Fruit fly (Drosophila melanogaster) whole organism, embryonic: ENCODE measurements around the gene Nopp140.

Source experiments
- CG10209 ChIP-seq: fragments of 200-800 bp; sonication (Bioruptor generic); optimal IDR thresholded peaks from 3 replicates; lab custom pipeline; 2017; ENCODE audit warnings: missing biosample characterization, mild to moderate bottlenecking, missing genetic modification characterization, missing genetic modification reagents
- CG10267 ChIP-seq: fragments of 200-800 bp; sonication (Bioruptor generic); optimal IDR thresholded peaks from 2 replicates; lab custom pipeline; 2018; ENCODE audit warnings: missing biosample characterization, mild to moderate bottlenecking, missing genetic modification characterization, moderate library complexity
- CG11085 ChIP-seq: fragments of 200-800 bp; sonication (Bioruptor generic); IDR thresholded peaks from 2 replicates; pipeline ENCODE4 v1.3.6; 2022; ENCODE audit warnings: missing biosample characterization, missing genetic modification characterization
- CG11398 ChIP-seq: fragments of 200-800 bp; sonication (Bioruptor generic); optimal IDR thresholded peaks from 2 replicates; lab custom pipeline; 2016; ENCODE audit warnings: missing biosample characterization, missing genetic modification characterization
- CG12104 ChIP-seq: fragments of 200-800 bp; sonication (Bioruptor generic); optimal IDR thresholded peaks from 3 replicates; lab custom pipeline; 2016; ENCODE audit warnings: missing biosample characterization, missing genetic modification characterization
- CG13424 ChIP-seq: fragments of 200-800 bp; sonication (Bioruptor generic); optimal IDR thresholded peaks from 2 replicates; lab custom pipeline; 2019; ENCODE audit warnings: missing biosample characterization, mild to moderate bottlenecking, missing genetic modification characterization, moderate library complexity
- CG15011 ChIP-seq: fragments of 200-800 bp; sonication (Bioruptor generic); optimal IDR thresholded peaks from 3 replicates; lab custom pipeline; 2018; ENCODE audit warnings: missing biosample characterization, mild to moderate bottlenecking, missing genetic modification characterization
- CG1529 ChIP-seq: fragments of 200-800 bp; sonication (Bioruptor generic); optimal IDR thresholded peaks from 3 replicates; lab custom pipeline; 2018; ENCODE audit warnings: missing biosample characterization, missing genetic modification characterization
- CG1602 ChIP-seq: fragments of 200-800 bp; sonication (Bioruptor generic); optimal IDR thresholded peaks from 3 replicates; lab custom pipeline; 2016; ENCODE audit warnings: missing biosample characterization, missing genetic modification characterization
- CG17359 ChIP-seq: fragments of 200-800 bp; sonication (Bioruptor generic); optimal IDR thresholded peaks from 3 replicates; lab custom pipeline; 2018; ENCODE audit warnings: missing biosample characterization, mild to moderate bottlenecking, missing genetic modification characterization, moderate library complexity
- CG17829 ChIP-seq: fragments of 200-800 bp; optimal IDR thresholded peaks from 2 replicates; lab custom pipeline; 2019; ENCODE audit warnings: missing biosample characterization, mild to moderate bottlenecking, missing genetic modification characterization, moderate library complexity
- CG17912 ChIP-seq: fragments of 200-800 bp; sonication (Bioruptor generic); optimal IDR thresholded peaks from 2 replicates; lab custom pipeline; 2018; ENCODE audit warnings: missing biosample characterization, mild to moderate bottlenecking, missing genetic modification characterization
- CG30020 ChIP-seq: fragments of 200-800 bp; optimal IDR thresholded peaks from 2 replicates; lab custom pipeline; 2019; ENCODE audit warnings: missing biosample characterization, mild to moderate bottlenecking, missing genetic modification characterization, moderate library complexity
- CG32772 ChIP-seq: fragments of 200-800 bp; sonication (Bioruptor generic); IDR thresholded peaks from 2 replicates; pipeline ENCODE4 v1.3.6; 2022; ENCODE audit warnings: missing biosample characterization, missing genetic modification characterization
- CG3726 ChIP-seq: fragments of 200-800 bp; sonication (Bioruptor generic); IDR thresholded peaks from 3 replicates; pipeline ENCODE4, ENCODE4 v1.3.6; 2022; ENCODE audit warnings: missing biosample characterization, missing genetic modification characterization
- CG4328 ChIP-seq: fragments of 200-800 bp; sonication (Bioruptor generic); optimal IDR thresholded peaks from 3 replicates; lab custom pipeline; 2017; ENCODE audit warnings: missing biosample characterization, missing genetic modification reagents, missing genetic modification characterization
- CG5245 ChIP-seq: fragments of 200-800 bp; sonication (Bioruptor generic); optimal IDR thresholded peaks from 3 replicates; lab custom pipeline; 2016; ENCODE audit warnings: missing biosample characterization, missing genetic modification characterization
- CG6272 ChIP-seq: fragments of 200-800 bp; sonication (Bioruptor generic); IDR thresholded peaks from 2 replicates; pipeline ENCODE4 v1.3.6; 2022; ENCODE audit warnings: missing biosample characterization, missing genetic modification characterization
- CG7987 ChIP-seq: fragments of 200-800 bp; sonication (Bioruptor generic); optimal IDR thresholded peaks from 2 replicates; lab custom pipeline; 2018; ENCODE audit warnings: missing biosample characterization, mild to moderate bottlenecking, missing genetic modification characterization, moderate library complexity
- CHES-1-like ChIP-seq: fragments of 200-800 bp; sonication (Bioruptor generic); optimal IDR thresholded peaks from 2 replicates; lab custom pipeline; 2016; ENCODE audit warnings: missing biosample characterization, missing genetic modification characterization
- Camta ChIP-seq: fragments of 200-800 bp; sonication (Bioruptor generic); optimal IDR thresholded peaks from 2 replicates; lab custom pipeline; 2016; ENCODE audit warnings: missing biosample characterization, missing genetic modification characterization
- Dbx ChIP-seq: fragments of 200-800 bp; sonication (Bioruptor generic); IDR thresholded peaks from 3 replicates; pipeline ENCODE4 v1.3.6; 2022; ENCODE audit warnings: missing biosample characterization, missing genetic modification characterization
- Hmx ChIP-seq: fragments of 200-800 bp; sonication (Bioruptor generic); optimal IDR thresholded peaks from 2 replicates; lab custom pipeline; 2016; ENCODE audit warnings: missing biosample characterization, missing genetic modification characterization
- Hsf ChIP-seq: fragments of 200-800 bp; sonication (Bioruptor generic); optimal IDR thresholded peaks from 3 replicates; lab custom pipeline; 2016; ENCODE audit warnings: missing biosample characterization, missing genetic modification characterization
- Kr ChIP-seq: fragments of 200-800 bp; sonication (Bioruptor generic); optimal IDR thresholded peaks from 2 replicates; lab custom pipeline; 2017; ENCODE audit warnings: missing biosample characterization, mild to moderate bottlenecking, missing genetic modification characterization
- Max ChIP-seq: fragments of 200-800 bp; sonication (Bioruptor generic); optimal IDR thresholded peaks from 2 replicates; lab custom pipeline; 2016; ENCODE audit warnings: missing biosample characterization, mild to moderate bottlenecking, missing genetic modification characterization
- Meics ChIP-seq: fragments of 200-800 bp; sonication (Bioruptor generic); optimal IDR thresholded peaks from 2 replicates; lab custom pipeline; 2017; ENCODE audit warnings: missing biosample characterization, mild to moderate bottlenecking, missing genetic modification characterization
- Myb ChIP-seq: fragments of 200-800 bp; sonication (Bioruptor generic); optimal IDR thresholded peaks from 2 replicates; lab custom pipeline; 2016; ENCODE audit warnings: missing biosample characterization, missing genetic modification characterization
- Oaz ChIP-seq: fragments of 200-800 bp; sonication (Bioruptor generic); IDR thresholded peaks from 2 replicates; pipeline ENCODE4 v1.3.6; 2022; ENCODE audit warnings: missing biosample characterization, missing genetic modification characterization
- Side ChIP-seq: fragments of 200-800 bp; sonication (Bioruptor generic); optimal IDR thresholded peaks from 2 replicates; lab custom pipeline; 2016; ENCODE audit warnings: missing biosample characterization, missing genetic modification characterization
- Taf1 ChIP-seq: fragments of 200-800 bp; sonication (Bioruptor generic); IDR thresholded peaks from 2 replicates; pipeline ENCODE4 v1.3.6; 2022; ENCODE audit warnings: missing biosample characterization, missing genetic modification characterization
- Usf ChIP-seq: fragments of 200-800 bp; sonication (Bioruptor generic); optimal IDR thresholded peaks from 2 replicates; lab custom pipeline; 2017; ENCODE audit warnings: missing genotype, missing biosample characterization, missing genetic modification characterization
- ac ChIP-seq: fragments of 200-800 bp; sonication (Bioruptor generic); optimal IDR thresholded peaks from 3 replicates; lab custom pipeline; 2017; ENCODE audit warnings: missing biosample characterization, mild to moderate bottlenecking, missing genetic modification characterization
- aop ChIP-seq: fragments of 200-800 bp; sonication (Bioruptor generic); IDR thresholded peaks from 2 replicates; pipeline ENCODE4 v1.3.6; 2022; ENCODE audit warnings: missing biosample characterization, missing genetic modification characterization
- ara ChIP-seq: fragments of 200-800 bp; sonication (Bioruptor generic); IDR thresholded peaks from 2 replicates; pipeline ENCODE4 v1.3.6; 2022; ENCODE audit warnings: missing biosample characterization, missing genetic modification characterization
- cad ChIP-seq: fragments of >200 bp; optimal IDR thresholded peaks from 2 replicates; lab custom pipeline; 2017; ENCODE audit warnings: missing biosample characterization, missing genetic modification characterization
- cato ChIP-seq: fragments of 200-800 bp; sonication (Bioruptor generic); optimal IDR thresholded peaks from 2 replicates; lab custom pipeline; 2016; ENCODE audit warnings: missing biosample characterization, missing genetic modification characterization, borderline replicate concordance
- ci ChIP-seq: fragments of 200-800 bp; sonication (Bioruptor generic); IDR thresholded peaks from 3 replicates; pipeline ENCODE4 v1.3.6; 2022; ENCODE audit warnings: missing biosample characterization, missing genetic modification characterization
- disco-r ChIP-seq: fragments of 200-800 bp; sonication (Bioruptor generic); optimal IDR thresholded peaks from 2 replicates; lab custom pipeline; 2016; ENCODE audit warnings: missing biosample characterization, missing genetic modification characterization
- dmrt99B ChIP-seq: fragments of 200-800 bp; sonication (Bioruptor generic); optimal IDR thresholded peaks from 2 replicates; lab custom pipeline; 2018; ENCODE audit warnings: missing biosample characterization, mild to moderate bottlenecking, missing genetic modification characterization, moderate library complexity
- exex ChIP-seq: fragments of 200-800 bp; sonication (Bioruptor generic); optimal IDR thresholded peaks from 4 replicates; lab custom pipeline; 2018; ENCODE audit warnings: missing biosample characterization, mild to moderate bottlenecking, missing genetic modification characterization, moderate library complexity
- h ChIP-seq: fragments of >200 bp; optimal IDR thresholded peaks from 2 replicates; lab custom pipeline; 2017
- her ChIP-seq: fragments of 200-800 bp; sonication (Bioruptor generic); optimal IDR thresholded peaks from 2 replicates; lab custom pipeline; 2016; ENCODE audit warnings: missing biosample characterization, missing genetic modification characterization
- klu ChIP-seq: fragments of 200-800 bp; sonication (Bioruptor generic); IDR thresholded peaks from 2 replicates; pipeline ENCODE4 v1.3.6; 2022; ENCODE audit warnings: missing biosample characterization, missing genetic modification characterization
- pho ChIP-seq: fragments of 200-800 bp; sonication (Bioruptor generic); optimal IDR thresholded peaks from 2 replicates; lab custom pipeline; 2016; ENCODE audit warnings: missing biosample characterization, missing genetic modification characterization
- pros ChIP-seq: fragments of 200-800 bp; sonication (Bioruptor generic); optimal IDR thresholded peaks from 3 replicates; lab custom pipeline; 2019; ENCODE audit warnings: missing biosample characterization, mild to moderate bottlenecking, missing genetic modification characterization, moderate library complexity
- pzg ChIP-seq: fragments of 200-800 bp; sonication (Bioruptor generic); optimal IDR thresholded peaks from 3 replicates; lab custom pipeline; 2018; ENCODE audit warnings: missing biosample characterization, mild to moderate bottlenecking, missing genetic modification characterization, moderate library complexity
- run ChIP-seq: fragments of 200-800 bp; sonication (Bioruptor generic); optimal IDR thresholded peaks from 3 replicates; lab custom pipeline; 2018; ENCODE audit warnings: missing biosample characterization, mild to moderate bottlenecking, missing genetic modification characterization
- tgo ChIP-seq: fragments of 200-800 bp; sonication (Bioruptor generic); IDR thresholded peaks from 3 replicates; pipeline ENCODE4 v1.3.6; 2022; ENCODE audit warnings: missing biosample characterization, missing genetic modification characterization
- twi ChIP-seq: fragments of 200-800 bp; optimal IDR thresholded peaks from 2 replicates; lab custom pipeline; 2019; ENCODE audit warnings: missing biosample characterization, mild to moderate bottlenecking, missing genetic modification characterization, moderate library complexity
- vnd ChIP-seq: fragments of 200-800 bp; sonication (Bioruptor generic); IDR thresholded peaks from 3 replicates; pipeline ENCODE4 v1.3.6; 2022; ENCODE audit warnings: missing biosample characterization, missing genetic modification characterization; ENCODE audit not compliant: partially characterized antibody
- zen ChIP-seq: fragments of 200-800 bp; sonication (Bioruptor generic); optimal IDR thresholded peaks from 3 replicates; lab custom pipeline; 2018; ENCODE audit warnings: missing biosample characterization, mild to moderate bottlenecking, missing genetic modification characterization, moderate library complexity

Gene Nopp140

dm6 chr3L:21880398-21880810, 47.8 kb downstream of the Nopp140 start:
- peak; percentile 79 for TF ChIP-seq CG30020 (tag; lab: Kevin White, UChicago)
- TF ChIP-seq CG10267 (tag; lab: Kevin White, UChicago): peak; percentile 91
- TF ChIP-seq CG13424 (tag; lab: Kevin White, UChicago): peak; percentile 93
- peak; percentile 96 for TF ChIP-seq CG17359 (tag; lab: Kevin White, UChicago)
- peak; percentile 96 for TF ChIP-seq CG1529 (GFP tag; lab: Kevin White, UChicago)
- TF ChIP-seq pros (GFP tag; lab: Kevin White, UChicago): peak; percentile 100
- TF ChIP-seq CG15011 (GFP tag; lab: Kevin White, UChicago): peak; percentile 88
- peak; percentile 98 for TF ChIP-seq CG3726 (GFP tag; lab: Robert Waterston, UW)
- peak; percentile 90 for TF ChIP-seq Myb (GFP tag; lab: Kevin White, UChicago)
- peak; percentile 99 for TF ChIP-seq ara
- TF ChIP-seq Hsf: peak; percentile 98
- peak; percentile 98 for TF ChIP-seq CG1602 (GFP tag; lab: Kevin White, UChicago)
- peak; percentile 88 for TF ChIP-seq ac
- TF ChIP-seq disco-r (GFP tag; lab: Kevin White, UChicago): peak; percentile 96
- TF ChIP-seq tgo: peak; percentile 98
- TF ChIP-seq CG4328 (GFP tag; lab: Kevin White, UChicago): peak; percentile 57
- TF ChIP-seq CG12104 (GFP tag; lab: Kevin White, UChicago): peak; percentile 88
- TF ChIP-seq cato (GFP tag; lab: Kevin White, UChicago): peak; percentile 95
- peak; percentile 97 for TF ChIP-seq Dbx
- TF ChIP-seq CG10209 (GFP tag; lab: Kevin White, UChicago): peak; percentile 97
- TF ChIP-seq Max (GFP tag; lab: Kevin White, UChicago): peak; percentile 89
- TF ChIP-seq run (tag; lab: Kevin White, UChicago): peak; percentile 82
- peak; percentile 96 for TF ChIP-seq CG11085 (GFP tag; lab: Robert Waterston, UW)
- TF ChIP-seq ci (GFP tag; lab: Robert Waterston, UW): peak; percentile 99
- TF ChIP-seq h (lab: Kevin White, UChicago): no peak
- no peak for TF ChIP-seq vnd (GFP tag; lab: Robert Waterston, UW)
- TF ChIP-seq twi (tag; lab: Kevin White, UChicago): peak; percentile 90
- TF ChIP-seq pzg: peak; percentile 27
- peak; percentile 99 for TF ChIP-seq CG32772 (GFP tag; lab: Robert Waterston, UW)
- TF ChIP-seq exex (tag; lab: Kevin White, UChicago): peak; percentile 52
- TF ChIP-seq Hmx: peak; percentile 72
- TF ChIP-seq her (GFP tag; lab: Kevin White, UChicago): peak; percentile 96
- peak; percentile 94 for TF ChIP-seq Meics (GFP tag; lab: Kevin White, UChicago)
- TF ChIP-seq Camta (GFP tag; lab: Kevin White, UChicago): peak; percentile 98
- peak; percentile 66 for TF ChIP-seq Kr (GFP tag; lab: Kevin White, UChicago)
- TF ChIP-seq aop: peak; percentile 95
- peak; percentile 97 for TF ChIP-seq zen (tag; lab: Kevin White, UChicago)
- TF ChIP-seq CG17912 (GFP tag; lab: Kevin White, UChicago): peak; percentile 36
- TF ChIP-seq Usf (GFP tag; lab: Kevin White, UChicago): peak; percentile 96
- peak; percentile 96 for TF ChIP-seq CG11398 (GFP tag; lab: Kevin White, UChicago)
- TF ChIP-seq CG6272 (GFP tag; lab: Robert Waterston, UW): peak; percentile 97
- TF ChIP-seq CG17829: peak; percentile 97
- TF ChIP-seq Taf1 (GFP tag; lab: Robert Waterston, UW): peak; percentile 90
- peak; percentile 97 for TF ChIP-seq pho (GFP tag; lab: Kevin White, UChicago)
- TF ChIP-seq klu (GFP tag; lab: Robert Waterston, UW): peak; percentile 93
- peak; percentile 88 for TF ChIP-seq CG7987
- TF ChIP-seq CG5245 (GFP tag; lab: Kevin White, UChicago): peak; percentile 95
- no peak for TF ChIP-seq cad (GFP tag; lab: Kevin White, UChicago)
- TF ChIP-seq Oaz (GFP tag; lab: Robert Waterston, UW): peak; percentile 94
- peak; percentile 98 for TF ChIP-seq CHES-1-like
- peak; percentile 98 for TF ChIP-seq Side
- peak; percentile 96 for TF ChIP-seq dmrt99B (tag; lab: Kevin White, UChicago)
